Worm (Caenorhabditis elegans) whole organism, midembryonic: ENCODE results near the gene lec-11.
"Not testable (repeated sequence)": the region's sequence is repeated elsewhere in the genome, so short reads cannot be mapped to it uniquely, and the experiment has no call there.

Source experiments
- T22C8.4 ChIP-seq: fragments of 200-800 bp; sonication (Bioruptor generic); IDR thresholded peaks from 2 replicates; pipeline ENCODE4 v1.3.6; 2022; ENCODE audit warnings: missing genetic modification characterization, missing compliant biosample characterization
- cog-1 ChIP-seq: sonication (generic microtip); optimal IDR thresholded peaks from 2 replicates; lab custom pipeline; 2016; ENCODE audit warnings: missing genetic modification characterization, missing compliant biosample characterization
- flt-1 ChIP-seq: fragments of 200-800 bp; sonication (Bioruptor generic); IDR thresholded peaks from 2 replicates; pipeline ENCODE4 v1.3.6; 2022; ENCODE audit warnings: missing genetic modification characterization, missing compliant biosample characterization
- klf-2 ChIP-seq: fragments of 200-800 bp; sonication (Bioruptor generic); conservative IDR thresholded peaks from 2 replicates; pipeline ENCODE4 v1.3.6; 2022; ENCODE audit warnings: missing genetic modification reagents, missing genetic modification characterization, missing compliant biosample characterization
- med-1 ChIP-seq: sonication (generic microtip); optimal IDR thresholded peaks from 2 replicates; lab custom pipeline; 2017; ENCODE audit warnings: missing genetic modification characterization, mild to moderate bottlenecking, missing compliant biosample characterization, antibody characterized with exemption, missing genetic modification reagents; ENCODE audit not compliant: insufficient read depth
- ref-1 ChIP-seq: fragments of 200-800 bp; sonication (Bioruptor generic); conservative IDR thresholded peaks from 2 replicates; pipeline ENCODE4 v1.3.6; 2022; ENCODE audit warnings: missing genetic modification reagents, missing genetic modification characterization, missing compliant biosample characterization
- tab-1 ChIP-seq: fragments of 200-800 bp; sonication (Bioruptor generic); IDR thresholded peaks from 2 replicates; pipeline ENCODE4 v1.3.6; 2022; ENCODE audit warnings: missing genetic modification characterization, missing compliant biosample characterization
- ztf-23 ChIP-seq: fragments of 200-800 bp; sonication (Bioruptor generic); IDR thresholded peaks from 2 replicates; pipeline ENCODE4 v1.3.6; 2022; ENCODE audit warnings: missing genetic modification reagents, missing genetic modification characterization, missing compliant biosample characterization
- ztf-29 ChIP-seq: fragments of 200-800 bp; sonication (Bioruptor generic); IDR thresholded peaks from 2 replicates; pipeline ENCODE4 v1.3.6; 2022; ENCODE audit warnings: missing genetic modification reagents, missing genetic modification characterization, missing compliant biosample characterization

lec-11 gene

ce11 chrIV:6597298-6597697 is 7.3 kb upstream of the lec-11 start, which contains the start of gene F38A5.6:
TSS of gene F38A5.6 (minus strand) at chrIV:6597398.
- no peak for TF ChIP-seq ref-1
- TF ChIP-seq cog-1 (tag; lab: Kevin White, UChicago), result no peak
- TF ChIP-seq tab-1 (GFP tag; lab: Robert Waterston, UW), result no peak
- no peak for TF ChIP-seq ztf-23 (GFP tag; lab: Robert Waterston, UW)
- TF ChIP-seq klf-2 (GFP tag; lab: Robert Waterston, UW), result no peak
- TF ChIP-seq flt-1, result no peak
- TF ChIP-seq ztf-29 (GFP tag; lab: Robert Waterston, UW), result no peak

ce11 chrIV:6595912-6596311 is 6.0 kb upstream of the lec-11 start, which contains the start of gene F38A5.22:
TSS of gene F38A5.22 (minus strand) at chrIV:6595940.
- no peak for TF ChIP-seq tab-1 (GFP tag; lab: Robert Waterston, UW)
- no peak for TF ChIP-seq flt-1
- TF ChIP-seq cog-1 (tag; lab: Kevin White, UChicago), result no peak
- no peak for TF ChIP-seq ztf-29 (GFP tag; lab: Robert Waterston, UW)
- TF ChIP-seq T22C8.4 (GFP tag; lab: Robert Waterston, UW), result no peak
- TF ChIP-seq klf-2 (GFP tag; lab: Robert Waterston, UW), result no peak
- no peak for TF ChIP-seq ref-1
- TF ChIP-seq med-1 (GFP tag; lab: Kevin White, UChicago), result no peak
- no peak for TF ChIP-seq ztf-23 (GFP tag; lab: Robert Waterston, UW)

- not testable (repeated sequence) for TF ChIP-seq T22C8.4 (GFP tag; lab: Robert Waterston, UW); flt-1; ref-1
These were observed 4.9 kb upstream of the lec-11 start, which contains the start of gene nspb-3 for ce11 chrIV:6594871-6595270. TSS of gene nspb-3 (minus strand) at chrIV:6594971.

- TF ChIP-seq T22C8.4 (GFP tag; lab: Robert Waterston, UW); flt-1; klf-2 (GFP tag; lab: Robert Waterston, UW): not testable (repeated sequence)
These were observed 1.2 kb upstream of the lec-11 start, which contains the start of the genes nspb-1 and nspb-2 for ce11 chrIV:6591010-6591746. TSS of gene nspb-1 (minus strand) at chrIV:6591110. TSS of gene nspb-2 (plus strand) at chrIV:6591696.

ce11 chrIV:6588080-6588613 is 1.8 kb downstream of the lec-11 start:
- no peak for TF ChIP-seq T22C8.4 (GFP tag; lab: Robert Waterston, UW)
- TF ChIP-seq flt-1, result no peak

ce11 chrIV:6585397-6585921 is 4.5 kb downstream of the lec-11 start, which contains the start of the genes F38A5.2 and dnj-11:
TSS of gene F38A5.2 (minus strand) at chrIV:6585400.
TSS of gene dnj-11 (plus strand) at chrIV:6585871.
- TF ChIP-seq tab-1 (GFP tag; lab: Robert Waterston, UW) (no peak), flt-1 (0 out of 2 replicates have a peak, but pooled peaks have one; percentile 19), cog-1 (tag; lab: Kevin White, UChicago) (peak; percentile 19), T22C8.4 (GFP tag; lab: Robert Waterston, UW) (no peak), ref-1 (no peak), ztf-23 (GFP tag; lab: Robert Waterston, UW) (peak; percentile 59; the same call in 1 of the 2 replicates), med-1 (GFP tag; lab: Kevin White, UChicago) (no peak), ztf-29 (GFP tag; lab: Robert Waterston, UW) (no peak), klf-2 (GFP tag; lab: Robert Waterston, UW) (no peak)

- TF ChIP-seq cog-1 (tag; lab: Kevin White, UChicago) (no peak), tab-1 (GFP tag; lab: Robert Waterston, UW) (no peak), klf-2 (GFP tag; lab: Robert Waterston, UW) (no peak), ztf-23 (GFP tag; lab: Robert Waterston, UW) (no peak)
These were observed 7.3 kb downstream of the lec-11 start, which contains the start of gene odr-8 for ce11 chrIV:6582604-6583003. TSS of gene odr-8 (minus strand) at chrIV:6582704.

- no peak for TF ChIP-seq T22C8.4 (GFP tag; lab: Robert Waterston, UW)
- TF ChIP-seq ref-1, result no peak
- no peak for TF ChIP-seq ztf-29 (GFP tag; lab: Robert Waterston, UW)
- no peak for TF ChIP-seq klf-2 (GFP tag; lab: Robert Waterston, UW)
- TF ChIP-seq flt-1, result no peak
- TF ChIP-seq tab-1 (GFP tag; lab: Robert Waterston, UW), result no peak
- TF ChIP-seq ztf-23 (GFP tag; lab: Robert Waterston, UW), result no peak
- TF ChIP-seq med-1 (GFP tag; lab: Kevin White, UChicago), result no peak
- no peak for TF ChIP-seq cog-1 (tag; lab: Kevin White, UChicago)
These were observed 8.3 kb downstream of the lec-11 start for ce11 chrIV:6581658-6582057.

- no peak for TF ChIP-seq ztf-23 (GFP tag; lab: Robert Waterston, UW)
- TF ChIP-seq ref-1, result no peak
- no peak for TF ChIP-seq flt-1
- TF ChIP-seq T22C8.4 (GFP tag; lab: Robert Waterston, UW), result no peak
- TF ChIP-seq ztf-29 (GFP tag; lab: Robert Waterston, UW), result no peak
These were observed 12.0 kb downstream of the lec-11 start, which contains the start of gene C43G2.3 for ce11 chrIV:6577914-6578313. TSS of gene C43G2.3 (plus strand) at chrIV:6578214.

ce11 chrIV:6576728-6577101 is 13.2 kb downstream of the lec-11 start:
- TF ChIP-seq tab-1 (GFP tag; lab: Robert Waterston, UW) (no peak), klf-2 (GFP tag; lab: Robert Waterston, UW) (no peak), ztf-29 (GFP tag; lab: Robert Waterston, UW) (no peak), med-1 (GFP tag; lab: Kevin White, UChicago) (no peak), cog-1 (tag; lab: Kevin White, UChicago) (peak; percentile 1), flt-1 (no peak)
